Worm (Caenorhabditis elegans): Measurements from ENCODE around the gene lips-1.

DNA sequence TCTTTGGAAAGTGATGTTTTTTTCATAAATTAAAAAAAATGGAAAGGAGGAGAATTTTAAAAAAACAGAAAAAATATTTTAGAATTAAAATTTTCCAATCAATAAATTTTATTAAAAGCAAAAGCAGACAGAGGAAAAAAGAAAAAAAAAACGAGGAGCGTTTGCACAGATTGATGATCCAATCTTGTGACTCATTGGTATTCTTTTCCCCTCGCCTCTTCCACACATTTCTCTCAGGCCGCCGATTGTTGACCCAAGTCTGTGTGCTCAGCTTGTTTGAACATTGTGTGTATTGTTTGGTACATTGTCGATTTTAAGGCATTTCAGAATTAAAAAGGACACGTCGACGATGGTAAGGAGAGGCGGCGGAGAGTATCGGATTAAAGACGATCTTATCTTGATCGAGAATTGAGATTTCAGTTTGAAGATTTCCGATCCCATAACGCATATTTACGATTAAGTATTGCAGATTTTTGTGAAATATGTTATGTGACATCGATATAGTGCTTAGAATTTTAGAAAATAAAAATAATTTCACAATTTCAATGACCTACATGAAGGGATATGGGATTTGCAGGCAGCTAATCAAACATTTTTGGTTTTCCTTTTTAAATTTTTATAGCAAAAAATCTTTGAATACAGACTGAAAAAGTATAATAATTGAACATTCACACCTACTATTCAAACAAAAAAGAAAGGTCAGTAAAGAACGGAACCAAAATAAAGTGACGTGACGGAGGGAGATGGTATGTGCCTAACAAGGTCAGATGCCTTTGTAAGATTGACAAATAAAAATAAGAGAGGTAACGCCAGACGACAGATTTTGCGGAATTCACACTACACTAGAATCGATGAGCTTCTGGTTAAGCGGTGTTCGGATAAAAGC, 23.3 kb downstream of the lips-1 start:
- TF ChIP-seq crh-2 (tag; optimal IDR thresholded peaks at IDR 0.05) (no peak), ztf-1 (GFP tag; conservative IDR thresholded peaks at IDR 0.05) (no peak), blmp-1 (tag; optimal IDR thresholded peaks at IDR 0.05; ENCODE audit: insufficient read depth) (no peak), nhr-237 (tag; optimal IDR thresholded peaks at IDR 0.05) (no peak), aly-2 (tag; optimal IDR thresholded peaks at IDR 0.05) (no peak), lsy-2 (tag; optimal IDR thresholded peaks at IDR 0.05) (peak in 1 of 2 experiments; percentile 16), nhr-10 (tag; optimal IDR thresholded peaks at IDR 0.05) (no peak), egl-27 (tag; optimal IDR thresholded peaks at IDR 0.05) (no peak)

All from whole organism, L2 larva.